Fruit fly (Drosophila melanogaster) whole organism, pupa: ENCODE results near the gene CG2663.

ENCODE experiments used
- CG10348 ChIP-seq: fragments of 200-800 bp; sonication (Bioruptor generic); IDR thresholded peaks from 2 replicates; pipeline ENCODE4 v1.3.6; 2022; ENCODE audit warnings: missing biosample characterization, missing genetic modification characterization
- CG14655 ChIP-seq: fragments of 200-800 bp; sonication (Bioruptor generic); optimal IDR thresholded peaks from 3 replicates; lab custom pipeline; 2017; ENCODE audit warnings: mild to moderate bottlenecking, missing biosample characterization, missing genetic modification reagents, missing genetic modification characterization
- CG32121 ChIP-seq: fragments of 200-800 bp; sonication (Bioruptor generic); IDR thresholded peaks from 2 replicates; pipeline ENCODE4 v1.3.6; 2022; ENCODE audit warnings: missing biosample characterization, missing genetic modification characterization
- CG34367 ChIP-seq: fragments of 200-800 bp; sonication (Bioruptor generic); optimal IDR thresholded peaks from 2 replicates; lab custom pipeline; 2018; ENCODE audit warnings: missing biosample characterization, mild to moderate bottlenecking, missing genetic modification characterization
- CG4496 ChIP-seq: fragments of 200-800 bp; sonication (Bioruptor generic); IDR thresholded peaks from 3 replicates; pipeline ENCODE4 v1.3.6; 2022; ENCODE audit warnings: missing biosample characterization, missing genetic modification characterization
- D1 ChIP-seq: fragments of 200-800 bp; sonication (Bioruptor generic); optimal IDR thresholded peaks from 2 replicates; lab custom pipeline; 2018; ENCODE audit warnings: missing biosample characterization, mild to moderate bottlenecking, missing genetic modification characterization, moderate library complexity
- EcR ChIP-seq: fragments of 200-800 bp; sonication (Bioruptor generic); optimal IDR thresholded peaks from 3 replicates; lab custom pipeline; 2019; ENCODE audit warnings: missing biosample characterization, missing genetic modification characterization, mild to moderate bottlenecking, moderate library complexity, missing genetic modification reagents
- Ets98B ChIP-seq: fragments of 200-800 bp; sonication (Bioruptor generic); IDR thresholded peaks from 2 replicates; pipeline ENCODE4 v1.3.6; 2022; ENCODE audit warnings: missing biosample characterization, missing genetic modification characterization
- gl ChIP-seq: fragments of 200-800 bp; sonication (Bioruptor generic); optimal IDR thresholded peaks from 2 replicates; lab custom pipeline; 2018; ENCODE audit warnings: missing biosample characterization, mild to moderate bottlenecking, missing genetic modification characterization

dm6 chr3R:5414147-5414748, 10.3 kb upstream of the CG2663 start, which contains the start of gene CG14669:
- TF ChIP-seq D1 (tag; lab: Kevin White, UChicago): no peak
- TF ChIP-seq CG14655 (GFP tag; lab: Kevin White, UChicago): no peak
- TF ChIP-seq EcR (GFP tag; lab: Kevin White, UChicago): no peak
- no peak for TF ChIP-seq gl (tag; lab: Kevin White, UChicago)
- TF ChIP-seq CG32121 (GFP tag; lab: Robert Waterston, UW): no peak
- no peak for TF ChIP-seq CG4496
- no peak for TF ChIP-seq Ets98B (GFP tag; lab: Robert Waterston, UW)
- TF ChIP-seq CG34367 (tag; lab: Kevin White, UChicago): no peak
- no peak for TF ChIP-seq CG10348
